Worm (Caenorhabditis elegans): ENCODE measurements around the gene clec-48.

clec-48 gene

ce11 chrV:18195006-18195405 lies 37.2 kb downstream of the clec-48 start, which contains the start of gene F16H6.3:
Gene F16H6.3 (plus strand): TSS chrV:18195306.
- no peak for TF ChIP-seq W03F9.2 (tag; optimal IDR thresholded peaks at IDR 0.05)
- TF ChIP-seq him-1 (tag; optimal IDR thresholded peaks at IDR 0.05) = no peak
- no peak for TF ChIP-seq dao-5 (tag; optimal IDR thresholded peaks at IDR 0.05)

ce11 chrV:18198421-18198820 lies 40.6 kb downstream of the clec-48 start, which contains the start of gene F16H6.4:
Gene F16H6.4 (plus strand): TSS chrV:18198721.
- TF ChIP-seq W03F9.2 (tag; optimal IDR thresholded peaks at IDR 0.05) = no peak
- no peak for TF ChIP-seq him-1 (tag; optimal IDR thresholded peaks at IDR 0.05)
- no peak for TF ChIP-seq dao-5 (tag; optimal IDR thresholded peaks at IDR 0.05)

ce11 chrV:18209071-18209470 lies 51.2 kb downstream of the clec-48 start, which contains the start of gene F16H6.7:
Gene F16H6.7 (minus strand): TSS chrV:18209171.
- TF ChIP-seq him-1 (tag; optimal IDR thresholded peaks at IDR 0.05) (no peak), dao-5 (tag; optimal IDR thresholded peaks at IDR 0.05) (no peak), W03F9.2 (tag; optimal IDR thresholded peaks at IDR 0.05) (no peak)

Data from whole organism, L4/young adult.